Fruit fly (Drosophila melanogaster): ENCODE measurements around the gene P5cr.

The P5cr gene

DNA sequence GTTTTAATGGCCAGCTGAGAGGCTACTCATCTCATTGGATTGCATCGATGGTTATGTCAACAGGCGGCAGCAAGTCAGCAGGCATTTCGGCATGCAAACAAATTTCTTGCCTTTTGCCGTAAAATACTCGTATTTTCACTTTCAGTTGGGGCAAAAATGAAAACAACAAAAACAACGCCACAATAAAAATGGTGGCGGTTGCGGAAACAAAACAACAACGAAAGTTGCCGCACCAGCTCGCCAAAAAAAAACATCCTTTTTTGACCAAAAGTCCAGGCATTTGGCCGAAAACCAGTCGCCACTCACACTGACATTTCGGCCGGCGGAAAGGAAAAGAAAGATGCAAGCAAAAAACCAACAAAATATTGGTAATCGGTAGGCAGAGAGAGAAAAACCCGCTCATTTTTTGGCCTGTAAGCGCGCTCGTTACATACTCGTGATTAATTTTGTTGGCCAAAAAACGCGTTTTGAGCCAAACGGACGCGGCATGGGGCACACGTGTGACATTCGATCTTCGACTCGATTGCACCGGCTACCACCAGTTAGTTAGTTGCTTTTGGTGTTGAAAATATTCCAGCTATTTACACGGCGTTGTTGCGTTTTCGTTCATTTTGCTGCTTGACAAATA lies 35.4 kb downstream of the P5cr start:
- TF ChIP-seq CG4496 (GFP tag; IDR thresholded peaks at IDR 0.05) (peak; percentile 40; the same call in 1 of the 3 replicates), fd96Ca (GFP tag; IDR thresholded peaks at IDR 0.05) (no peak), Pif1B (GFP tag; optimal IDR thresholded peaks at IDR 0.05) (peak; percentile 35), Ets98B (GFP tag; IDR thresholded peaks at IDR 0.05) (peak; percentile 15; the same call in 1 of the 2 replicates), Snoo (tag; optimal IDR thresholded peaks at IDR 0.05) (peak; percentile 67), CG17806 (tag; optimal IDR thresholded peaks at IDR 0.05) (no peak), rn (GFP tag; IDR thresholded peaks at IDR 0.05) (no peak), gl (tag; optimal IDR thresholded peaks at IDR 0.05) (no peak)

DNA sequence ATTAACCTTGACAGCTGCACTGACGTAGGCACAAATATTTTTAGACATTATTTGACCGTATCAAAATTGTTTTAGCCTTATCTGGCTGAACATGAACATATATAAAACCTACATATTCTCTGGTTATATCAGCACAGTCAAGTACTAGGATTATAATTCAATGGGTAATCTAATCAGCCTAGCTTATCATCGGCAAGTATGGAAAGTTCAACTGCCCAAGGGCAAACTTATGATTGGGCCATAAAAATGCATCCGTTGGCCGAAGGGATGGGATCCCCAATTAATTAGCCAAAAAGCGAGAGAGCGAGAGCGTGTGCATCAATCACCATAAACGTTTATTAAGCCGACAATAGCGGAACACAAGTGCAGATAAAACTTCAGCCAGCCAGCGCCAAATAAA lies 36.7 kb downstream of the P5cr start:
- TF ChIP-seq Snoo (tag; optimal IDR thresholded peaks at IDR 0.05): no peak
- TF ChIP-seq Ets98B (GFP tag; IDR thresholded peaks at IDR 0.05): no peak
- TF ChIP-seq CG17806 (tag; optimal IDR thresholded peaks at IDR 0.05): no peak
- no peak for TF ChIP-seq fd96Ca (GFP tag; IDR thresholded peaks at IDR 0.05)
- TF ChIP-seq CG15710 (tag; optimal IDR thresholded peaks at IDR 0.05): no peak
- no peak for TF ChIP-seq CG14655 (GFP tag; optimal IDR thresholded peaks at IDR 0.05)
- no peak for TF ChIP-seq EcR (GFP tag; optimal IDR thresholded peaks at IDR 0.05)
- TF ChIP-seq rn (GFP tag; IDR thresholded peaks at IDR 0.05): no peak
- TF ChIP-seq CG12605 (GFP tag; IDR thresholded peaks at IDR 0.05): no peak

DNA sequence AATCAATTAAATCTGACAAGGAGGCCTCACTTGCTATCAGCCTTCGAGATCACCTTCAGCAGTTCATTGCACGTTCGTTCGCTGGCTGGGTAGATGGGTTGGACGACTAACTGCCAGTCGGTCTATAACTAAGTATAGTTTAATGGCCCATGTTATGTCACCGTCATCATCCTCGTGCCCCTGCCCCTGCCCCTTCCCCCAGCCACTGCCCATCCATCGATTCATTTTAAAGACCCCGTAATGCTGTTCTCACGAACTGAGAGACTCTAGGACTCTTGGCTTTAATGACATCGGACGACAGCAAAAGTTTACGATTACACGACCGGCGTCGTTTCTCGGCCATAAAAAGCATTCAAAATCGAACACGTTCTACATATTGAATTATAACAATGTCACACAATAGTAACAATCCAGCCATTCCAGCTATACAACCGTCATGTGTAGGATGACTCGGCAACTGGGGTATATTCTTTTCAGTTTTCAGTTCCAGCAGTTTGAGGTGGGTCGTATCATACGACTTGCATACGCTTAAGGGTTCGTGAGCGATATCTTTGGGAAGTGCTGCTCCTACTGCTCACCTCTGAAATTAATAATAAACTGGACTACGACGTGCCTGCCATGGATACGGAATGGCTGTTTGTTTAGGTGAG lies 38.4 kb downstream of the P5cr start:
- TF ChIP-seq CG9948 (tag; optimal IDR thresholded peaks at IDR 0.05) (no peak), EcR (GFP tag; optimal IDR thresholded peaks at IDR 0.05) (peak; percentile 93), rn (GFP tag; IDR thresholded peaks at IDR 0.05) (no peak), CG10348 (GFP tag; IDR thresholded peaks at IDR 0.05) (no peak), CG15710 (tag; optimal IDR thresholded peaks at IDR 0.05) (no peak), Ets98B (GFP tag; IDR thresholded peaks at IDR 0.05) (no peak), CG34367 (tag; optimal IDR thresholded peaks at IDR 0.05) (no peak)

DNA sequence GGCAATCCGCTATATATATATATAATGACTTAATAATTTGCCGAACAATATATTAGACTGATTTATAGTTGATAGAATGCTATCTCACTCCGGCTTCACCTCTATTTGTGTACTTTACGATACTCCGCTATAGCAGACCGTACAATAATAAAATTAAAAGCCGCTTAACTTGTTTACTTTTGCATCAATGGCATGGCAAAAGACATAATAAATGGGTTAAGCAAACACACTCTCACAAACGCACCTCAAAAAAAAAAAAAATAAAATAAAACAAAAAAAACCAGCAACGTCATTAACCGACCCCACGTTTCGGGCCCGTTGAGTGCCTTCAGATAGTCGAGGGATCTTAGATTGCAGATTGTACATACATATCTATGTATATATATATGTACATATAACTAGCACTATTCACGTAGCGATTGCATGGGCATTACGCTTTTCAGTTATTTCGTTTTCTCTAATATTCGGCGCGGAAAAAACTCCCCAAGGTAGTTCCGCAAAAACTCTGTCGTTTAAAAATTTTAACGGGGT lies 39.2 kb downstream of the P5cr start:
- TF ChIP-seq fd96Ca (GFP tag; IDR thresholded peaks at IDR 0.05) (peak; percentile 55; the same call in 2 of the 3 replicates), EcR (GFP tag; optimal IDR thresholded peaks at IDR 0.05) (no peak)

DNA sequence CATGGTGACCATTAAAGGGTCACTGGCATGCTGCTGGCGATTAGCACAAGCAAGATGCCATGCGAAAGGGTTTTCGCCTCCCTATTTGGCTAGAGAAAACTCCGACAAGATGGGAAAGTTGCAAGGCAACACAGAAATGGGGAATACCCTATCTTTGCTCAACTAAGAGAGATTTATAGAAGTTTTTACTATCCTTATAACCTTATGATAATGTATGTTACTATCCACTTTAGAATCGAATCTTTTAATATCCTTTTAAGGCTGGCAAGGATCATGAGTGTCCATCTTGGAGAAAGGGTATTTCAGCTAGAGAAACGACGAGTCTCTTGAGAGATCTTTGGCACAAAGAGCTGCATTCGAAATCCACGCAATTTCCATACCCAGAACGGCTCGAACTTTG lies 41.0 kb downstream of the P5cr start:
- TF ChIP-seq D1 (tag; optimal IDR thresholded peaks at IDR 0.05) (no peak), Pif1A (GFP tag; optimal IDR thresholded peaks at IDR 0.05) (no peak), CG9948 (tag; optimal IDR thresholded peaks at IDR 0.05) (peak; percentile 41), Snoo (tag; optimal IDR thresholded peaks at IDR 0.05) (no peak), CG10348 (GFP tag; IDR thresholded peaks at IDR 0.05) (no peak), CG15710 (tag; optimal IDR thresholded peaks at IDR 0.05) (peak; percentile 28), gl (tag; optimal IDR thresholded peaks at IDR 0.05) (no peak), CG8159 (tag; optimal IDR thresholded peaks at IDR 0.05) (peak; percentile 8), CG13204 (GFP tag; optimal IDR thresholded peaks at IDR 0.05) (no peak), rn (GFP tag; IDR thresholded peaks at IDR 0.05) (no peak), CG12605 (GFP tag; IDR thresholded peaks at IDR 0.05) (no peak), CG14655 (GFP tag; optimal IDR thresholded peaks at IDR 0.05) (peak; percentile 54), CG32121 (GFP tag; IDR thresholded peaks at IDR 0.05) (no peak), CG34367 (tag; optimal IDR thresholded peaks at IDR 0.05) (peak; percentile 35), CG17806 (tag; optimal IDR thresholded peaks at IDR 0.05) (peak; percentile 34), EcR (GFP tag; optimal IDR thresholded peaks at IDR 0.05) (no peak), CG4496 (GFP tag; IDR thresholded peaks at IDR 0.05) (0 out of 3 replicates have a peak, but pooled peaks have one; percentile 43), Pif1B (GFP tag; optimal IDR thresholded peaks at IDR 0.05) (no peak), fd96Ca (GFP tag; IDR thresholded peaks at IDR 0.05) (no peak), CG8301 (tag; optimal IDR thresholded peaks at IDR 0.05) (peak; percentile 24), Ets98B (GFP tag; IDR thresholded peaks at IDR 0.05) (no peak)

DNA sequence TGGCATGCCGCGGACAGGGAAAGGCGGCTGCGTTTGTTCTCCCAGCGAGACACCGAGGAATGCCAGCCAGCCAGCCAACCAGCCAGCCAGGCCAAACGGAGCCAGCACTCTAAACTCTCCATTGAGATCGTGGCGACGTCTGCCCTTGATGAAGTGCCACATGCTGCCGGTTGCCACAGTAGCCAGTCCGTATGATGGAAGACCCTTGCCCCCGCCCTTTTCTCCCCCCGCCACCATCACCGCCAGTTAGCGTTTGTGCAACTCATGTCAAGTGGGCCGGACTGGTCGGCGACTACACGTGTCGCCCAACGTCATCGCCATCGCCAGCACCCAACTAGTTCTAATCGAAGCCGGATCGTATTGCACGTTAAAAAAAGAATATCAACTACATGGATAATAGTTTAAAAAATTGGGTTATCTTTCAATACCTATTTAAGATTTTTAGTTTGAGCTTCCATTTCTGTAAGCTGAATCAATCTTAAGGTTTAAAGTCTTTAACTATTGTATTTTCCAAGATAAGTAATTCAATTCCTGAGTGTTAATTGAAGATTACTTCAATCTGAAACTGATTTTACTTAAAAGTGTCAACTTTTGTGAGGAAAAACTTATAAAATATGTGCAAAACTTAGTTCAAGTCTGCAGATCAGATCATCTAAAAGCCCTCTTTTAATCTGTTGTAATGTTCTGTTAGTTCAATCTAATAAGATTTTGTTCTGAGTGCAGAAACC lies 41.7 kb downstream of the P5cr start:
- peak; percentile 7 for TF ChIP-seq D1 (tag; optimal IDR thresholded peaks at IDR 0.05)
- TF ChIP-seq CG8301 (tag; optimal IDR thresholded peaks at IDR 0.05): peak; percentile 69
- no peak for TF ChIP-seq Ets98B (GFP tag; IDR thresholded peaks at IDR 0.05)
- peak; percentile 21 for TF ChIP-seq Pif1A (GFP tag; optimal IDR thresholded peaks at IDR 0.05)
- no peak for TF ChIP-seq CG13204 (GFP tag; optimal IDR thresholded peaks at IDR 0.05)
- TF ChIP-seq rn (GFP tag; IDR thresholded peaks at IDR 0.05): no peak
- no peak for TF ChIP-seq fd96Ca (GFP tag; IDR thresholded peaks at IDR 0.05)
- no peak for TF ChIP-seq CG32121 (GFP tag; IDR thresholded peaks at IDR 0.05)
- peak; percentile 40 for TF ChIP-seq CG17806 (tag; optimal IDR thresholded peaks at IDR 0.05)
- TF ChIP-seq CG14655 (GFP tag; optimal IDR thresholded peaks at IDR 0.05): peak; percentile 80
- TF ChIP-seq CG34367 (tag; optimal IDR thresholded peaks at IDR 0.05): peak; percentile 37
- TF ChIP-seq CG12605 (GFP tag; IDR thresholded peaks at IDR 0.05): no peak
- TF ChIP-seq EcR (GFP tag; optimal IDR thresholded peaks at IDR 0.05): no peak
- peak; percentile 57 for TF ChIP-seq CG8159 (tag; optimal IDR thresholded peaks at IDR 0.05)
- no peak for TF ChIP-seq gl (tag; optimal IDR thresholded peaks at IDR 0.05)
- TF ChIP-seq CG4496 (GFP tag; IDR thresholded peaks at IDR 0.05): no peak
- no peak for TF ChIP-seq Snoo (tag; optimal IDR thresholded peaks at IDR 0.05)
- TF ChIP-seq Pif1B (GFP tag; optimal IDR thresholded peaks at IDR 0.05): no peak
- peak; percentile 60 for TF ChIP-seq CG9948 (tag; optimal IDR thresholded peaks at IDR 0.05)
- peak; percentile 45 for TF ChIP-seq CG15710 (tag; optimal IDR thresholded peaks at IDR 0.05)
- TF ChIP-seq CG10348 (GFP tag; IDR thresholded peaks at IDR 0.05): no peak
